Worm (Caenorhabditis elegans) whole organism, mixed stage, embryonic: ENCODE measurements around the gene W04B5.6.
A peak's percentile ranks its signal among the peaks of the same experiment; 100 is the strongest.
"Not testable (repeated sequence)": the region's sequence is repeated elsewhere in the genome, so short reads cannot be mapped to it uniquely, and the experiment has no call there.

ENCODE experiments used
- M03D4.4 ChIP-seq: sonication (generic microtip); optimal IDR thresholded peaks from 2 replicates; lab custom pipeline; 2017; ENCODE audit warnings: mild to moderate bottlenecking, missing genetic modification characterization, missing compliant biosample characterization
- blmp-1 ChIP-seq: fragments of 150-350 bp; optimal IDR thresholded peaks from 2 replicates; lab custom pipeline; 2014; ENCODE audit warnings: missing biosample characterization, missing genetic modification characterization
- ceh-39 ChIP-seq: fragments of 150-350 bp; optimal IDR thresholded peaks from 2 replicates; lab custom pipeline; 2014; ENCODE audit warnings: missing biosample characterization, missing genetic modification characterization
- ceh-83 ChIP-seq: fragments of 200-800 bp; sonication (Bioruptor generic); optimal IDR thresholded peaks from 2 replicates; lab custom pipeline; 2018; ENCODE audit warnings: mild to moderate bottlenecking, missing genetic modification characterization, missing compliant biosample characterization
- ces-1 ChIP-seq: fragments of 150-350 bp; optimal IDR thresholded peaks from 2 replicates; lab custom pipeline; 2014; ENCODE audit warnings: missing biosample characterization, missing genetic modification reagents, missing genetic modification characterization
- cnd-1 ChIP-seq: fragments of 200-800 bp; sonication (Bioruptor generic); optimal IDR thresholded peaks from 2 replicates; lab custom pipeline; 2018; ENCODE audit warnings: mild to moderate bottlenecking, missing genetic modification characterization, missing compliant biosample characterization
- drap-1 ChIP-seq: fragments of 200-800 bp; sonication (Bioruptor generic); optimal IDR thresholded peaks from 3 replicates; lab custom pipeline; 2018; ENCODE audit warnings: mild to moderate bottlenecking, missing genetic modification characterization, missing compliant biosample characterization
- elt-1 ChIP-seq: sonication (generic microtip); optimal IDR thresholded peaks from 2 replicates; lab custom pipeline; 2017; ENCODE audit warnings: missing genetic modification characterization, mild to moderate bottlenecking, missing compliant biosample characterization, antibody characterized with exemption, moderate library complexity, borderline replicate concordance; ENCODE audit not compliant: insufficient read depth
- flh-1 ChIP-seq: fragments of 200-800 bp; sonication (Bioruptor generic); optimal IDR thresholded peaks from 2 replicates; lab custom pipeline; 2018; ENCODE audit warnings: mild to moderate bottlenecking, missing genetic modification characterization, moderate library complexity, missing compliant biosample characterization
- ham-2 ChIP-seq: fragments of 200-800 bp; sonication (Bioruptor generic); optimal IDR thresholded peaks from 2 replicates; lab custom pipeline; 2018; ENCODE audit warnings: mild to moderate bottlenecking, missing genetic modification characterization, missing compliant biosample characterization
- hlh-1 ChIP-seq: fragments of 150-350 bp; optimal IDR thresholded peaks from 2 replicates; lab custom pipeline; 2014; ENCODE audit warnings: missing biosample characterization, missing genetic modification reagents, missing genetic modification characterization
- lin-13 ChIP-seq: fragments of 150-350 bp; optimal IDR thresholded peaks from 2 replicates; lab custom pipeline; 2014; ENCODE audit warnings: missing biosample characterization, missing genetic modification characterization
- lin-32 ChIP-seq: fragments of 200-800 bp; sonication (Bioruptor generic); optimal IDR thresholded peaks from 2 replicates; lab custom pipeline; 2018; ENCODE audit warnings: mild to moderate bottlenecking, missing genetic modification characterization, missing compliant biosample characterization
- lsy-2 ChIP-seq: fragments of 150-350 bp; optimal IDR thresholded peaks from 2 replicates; lab custom pipeline; 2014; ENCODE audit warnings: missing biosample characterization, missing genetic modification characterization
- mab-5 ChIP-seq: fragments of 150-350 bp; optimal IDR thresholded peaks from 2 replicates; lab custom pipeline; 2014; ENCODE audit warnings: missing biosample characterization, missing genetic modification characterization
- mls-2 ChIP-seq: sonication (generic microtip); optimal IDR thresholded peaks from 2 replicates; lab custom pipeline; 2016; ENCODE audit warnings: mild to moderate bottlenecking, missing genetic modification characterization, moderate library complexity, missing compliant biosample characterization
- nhr-12 ChIP-seq: fragments of 150-350 bp; optimal IDR thresholded peaks from 2 replicates; lab custom pipeline; 2014; ENCODE audit warnings: missing biosample characterization, missing genetic modification characterization
- nhr-2 ChIP-seq: fragments of 150-350 bp; optimal IDR thresholded peaks from 2 replicates; lab custom pipeline; 2014; ENCODE audit warnings: missing biosample characterization, missing genetic modification characterization
- nhr-237 ChIP-seq: fragments of 150-350 bp; optimal IDR thresholded peaks from 2 replicates; lab custom pipeline; 2014; ENCODE audit warnings: missing biosample characterization, missing genetic modification characterization
- nhr-76 ChIP-seq: sonication (generic microtip); optimal IDR thresholded peaks from 2 replicates; lab custom pipeline; 2017; ENCODE audit warnings: missing biosample characterization, missing genetic modification characterization
- snpc-4 ChIP-seq: fragments of 150-350 bp; optimal IDR thresholded peaks from 2 replicates; lab custom pipeline; 2014; ENCODE audit warnings: missing biosample characterization, missing genetic modification characterization
- unc-120 ChIP-seq: sonication (generic microtip); optimal IDR thresholded peaks from 2 replicates; lab custom pipeline; 2017; ENCODE audit warnings: missing genetic modification characterization, missing compliant biosample characterization; ENCODE audit not compliant: poor library complexity, severe bottlenecking
- unc-39 ChIP-seq: fragments of 150-350 bp; optimal IDR thresholded peaks from 2 replicates; lab custom pipeline; 2014; ENCODE audit warnings: missing biosample characterization, missing genetic modification characterization
- unc-62 ChIP-seq: fragments of 150-350 bp; optimal IDR thresholded peaks from 2 replicates; lab custom pipeline; 2014; ENCODE audit warnings: missing biosample characterization, missing genetic modification reagents, missing genetic modification characterization
- zip-8 ChIP-seq: fragments of 150-350 bp; optimal IDR thresholded peaks from 2 replicates; lab custom pipeline; 2014; ENCODE audit warnings: missing biosample characterization, missing genetic modification characterization
- ztf-11 ChIP-seq: fragments of 150-350 bp; optimal IDR thresholded peaks from 2 replicates; lab custom pipeline; 2014; ENCODE audit warnings: missing biosample characterization, missing genetic modification characterization

W04B5.6 gene

ce11 chrIII:2435373-2435772 is at the start of gene W04B5.6:
TSS of gene W04B5.6 (minus strand) at chrIII:2435473.
- not testable (repeated sequence) for TF ChIP-seq ceh-83 (GFP tag; lab: Kevin White, UChicago); nhr-2 (tag; lab: Kevin White, UChicago); drap-1 (GFP tag; lab: Kevin White, UChicago)

DNA sequence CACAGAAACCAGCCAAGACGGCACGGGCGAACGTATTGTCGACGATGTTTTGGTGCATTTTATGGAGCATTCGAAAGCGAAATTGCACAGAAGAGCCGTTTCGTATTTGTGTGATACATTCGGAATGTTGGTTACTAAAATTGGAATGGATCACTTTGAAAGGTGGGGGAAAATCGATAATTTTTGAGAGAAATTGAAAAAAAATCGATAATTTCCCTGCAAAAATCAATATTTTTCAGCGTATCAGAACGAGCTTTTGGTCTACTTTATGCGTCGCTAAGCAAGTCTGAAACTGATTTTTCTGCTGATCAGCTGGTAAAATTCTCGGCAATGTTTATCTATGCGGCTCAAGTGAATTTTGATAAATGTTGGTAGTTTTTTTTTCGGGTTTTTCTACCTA is 47.5 kb upstream of the W04B5.6 start:
- TF ChIP-seq blmp-1 (tag; lab: Kevin White, UChicago) (no peak), nhr-76 (tag; lab: Kevin White, UChicago) (no peak), M03D4.4 (tag; lab: Kevin White, UChicago) (no peak)

DNA sequence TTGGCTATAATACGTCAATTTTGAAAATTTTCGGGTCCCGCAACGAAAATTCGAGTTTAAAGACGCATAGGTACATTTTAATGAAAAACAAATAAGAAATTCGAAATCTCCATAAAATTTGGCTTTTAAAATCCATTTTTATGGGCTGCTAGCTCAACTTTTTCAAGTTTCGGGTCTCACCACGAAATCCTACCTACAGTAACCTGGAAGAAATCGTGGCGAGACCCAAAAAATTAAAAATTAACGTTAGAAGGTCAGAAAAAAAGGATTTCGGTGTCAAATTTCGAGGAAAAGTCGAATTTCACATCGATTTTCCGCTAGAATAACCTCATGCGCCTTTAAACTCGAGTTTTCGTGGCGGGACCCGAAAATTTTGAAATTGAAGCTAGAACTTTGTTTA is 46.9 kb upstream of the W04B5.6 start:
- no peak for TF ChIP-seq mls-2 (tag; lab: Kevin White, UChicago)
- no peak for TF ChIP-seq nhr-2 (tag; lab: Kevin White, UChicago)
- TF ChIP-seq unc-120 (tag; lab: Kevin White, UChicago) = no peak
- TF ChIP-seq flh-1 (GFP tag; lab: Kevin White, UChicago) = no peak
- no peak for TF ChIP-seq unc-39 (tag; lab: Kevin White, UChicago)
- no peak for TF ChIP-seq mab-5
- no peak for TF ChIP-seq nhr-237
- TF ChIP-seq lsy-2 (tag; lab: Kevin White, UChicago) = peak; percentile 78
- no peak for TF ChIP-seq zip-8 (tag; lab: Kevin White, UChicago)
- no peak for TF ChIP-seq hlh-1 (tag; lab: Kevin White, UChicago)
- no peak for TF ChIP-seq snpc-4
- TF ChIP-seq ham-2 (GFP tag; lab: Kevin White, UChicago) = no peak
- no peak for TF ChIP-seq nhr-12 (tag; lab: Kevin White, UChicago)
- peak; percentile 60 for TF ChIP-seq lin-13 (tag; lab: Kevin White, UChicago)
- TF ChIP-seq, all 35 proteins: peak for 2

ce11 chrIII:2478605-2479004 is 43.3 kb upstream of the W04B5.6 start:
- TF ChIP-seq nhr-2 (tag; lab: Kevin White, UChicago) (no peak), elt-1 (tag; lab: Kevin White, UChicago) (no peak), blmp-1 (tag; lab: Kevin White, UChicago) (no peak), ham-2 (GFP tag; lab: Kevin White, UChicago) (no peak), drap-1 (GFP tag; lab: Kevin White, UChicago) (no peak), ces-1 (GFP tag; lab: Kevin White, UChicago) (no peak), mls-2 (tag; lab: Kevin White, UChicago) (no peak), ceh-83 (GFP tag; lab: Kevin White, UChicago) (no peak), unc-62 (GFP tag; lab: Kevin White, UChicago) (no peak), nhr-12 (tag; lab: Kevin White, UChicago) (no peak), M03D4.4 (tag; lab: Kevin White, UChicago) (no peak), nhr-76 (tag; lab: Kevin White, UChicago) (no peak)

- TF ChIP-seq ceh-83 (GFP tag; lab: Kevin White, UChicago) (no peak), lin-32 (GFP tag; lab: Kevin White, UChicago) (no peak), nhr-76 (tag; lab: Kevin White, UChicago) (no peak), nhr-237 (no peak), mab-5 (no peak), mls-2 (tag; lab: Kevin White, UChicago) (no peak), drap-1 (GFP tag; lab: Kevin White, UChicago) (no peak)
Observed at ce11 chrIII:2477303-2477702, 42.0 kb upstream of the W04B5.6 start.

ce11 chrIII:2474781-2475180 is 39.5 kb upstream of the W04B5.6 start:
- TF ChIP-seq blmp-1 (tag; lab: Kevin White, UChicago) (no peak), flh-1 (GFP tag; lab: Kevin White, UChicago) (no peak), ceh-83 (GFP tag; lab: Kevin White, UChicago) (no peak), cnd-1 (tag; lab: Kevin White, UChicago) (no peak), unc-120 (tag; lab: Kevin White, UChicago) (no peak), ztf-11 (tag; lab: Kevin White, UChicago) (no peak), ceh-39 (tag; lab: Kevin White, UChicago) (no peak), nhr-12 (tag; lab: Kevin White, UChicago) (no peak), ces-1 (GFP tag; lab: Kevin White, UChicago) (no peak)
- TF ChIP-seq, all 35 proteins: peak for 0
